Fruit fly (Drosophila melanogaster): ENCODE data around the gene Or83c.
A peak's percentile ranks its signal among the peaks of the same experiment; 100 is the strongest.

Gene Or83c

DNA sequence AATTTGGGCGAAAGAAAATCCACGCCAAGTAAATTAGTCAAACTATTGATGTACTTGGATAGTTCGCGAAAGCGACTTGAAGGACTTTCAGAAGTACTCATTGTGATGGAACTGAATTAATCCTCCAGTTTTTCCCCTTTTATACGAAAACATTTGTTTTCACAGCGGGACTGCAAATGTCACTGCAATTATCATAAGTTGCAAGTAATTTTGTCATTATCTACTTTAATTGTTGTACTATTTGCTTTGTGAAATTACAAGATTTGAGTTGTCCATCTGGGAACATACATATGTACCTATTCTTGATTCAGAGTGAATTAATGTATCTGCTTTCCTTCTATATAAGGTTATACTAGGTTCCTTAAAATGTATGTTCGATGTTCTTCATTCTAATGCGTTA, at the start of gene Or83c:
Or83c (minus strand) TSS at position 101 of the 400 bp plus-strand sequence.
- TF ChIP-seq exex (tag; optimal IDR thresholded peaks at IDR 0.05) (no peak), ham (GFP tag; IDR thresholded peaks at IDR 0.05) (no peak), Ssrp (tag; optimal IDR thresholded peaks at IDR 0.05) (no peak), pum (GFP tag; optimal IDR thresholded peaks at IDR 0.05) (no peak), CG2678 (tag; optimal IDR thresholded peaks at IDR 0.05) (no peak), Adf1 (GFP tag; IDR thresholded peaks at IDR 0.05) (no peak), jumu (GFP tag; optimal IDR thresholded peaks at IDR 0.05) (no peak), CG7745 (tag; optimal IDR thresholded peaks at IDR 0.05) (no peak), CG18764 (GFP tag; optimal IDR thresholded peaks at IDR 0.05) (no peak), bsh (GFP tag; optimal IDR thresholded peaks at IDR 0.05) (no peak), ssp (GFP tag; IDR thresholded peaks at IDR 0.05) (no peak), CG6689 (GFP tag; IDR thresholded peaks at IDR 0.05) (no peak)

DNA sequence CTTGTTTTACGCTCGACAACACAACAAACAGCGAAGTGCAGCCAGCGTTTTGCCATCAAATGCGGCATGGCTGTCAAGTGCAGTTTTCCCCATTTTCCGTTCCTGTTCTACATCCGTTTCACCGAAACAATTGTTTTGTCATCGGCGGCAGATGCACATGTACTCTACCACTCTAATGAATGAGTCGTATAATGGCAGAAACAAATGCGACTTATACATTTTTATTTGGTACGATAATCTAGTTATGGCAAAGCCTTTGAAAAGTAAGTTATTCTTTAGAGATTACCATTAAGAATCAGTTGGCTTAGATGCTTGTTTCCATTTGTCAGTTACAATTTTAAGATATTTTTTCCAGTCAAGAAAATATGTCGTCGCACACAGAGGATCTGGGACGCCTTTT, 44.2 kb upstream of the Or83c start, which contains the start of gene Vha14-2:
Vha14-2 (plus strand) TSS at position 301 of the 400 bp plus-strand sequence.
- no peak for TF ChIP-seq B-H1 (GFP tag; IDR thresholded peaks at IDR 0.05)
- no peak for TF ChIP-seq HLH3B (GFP tag; IDR thresholded peaks at IDR 0.05)

DNA sequence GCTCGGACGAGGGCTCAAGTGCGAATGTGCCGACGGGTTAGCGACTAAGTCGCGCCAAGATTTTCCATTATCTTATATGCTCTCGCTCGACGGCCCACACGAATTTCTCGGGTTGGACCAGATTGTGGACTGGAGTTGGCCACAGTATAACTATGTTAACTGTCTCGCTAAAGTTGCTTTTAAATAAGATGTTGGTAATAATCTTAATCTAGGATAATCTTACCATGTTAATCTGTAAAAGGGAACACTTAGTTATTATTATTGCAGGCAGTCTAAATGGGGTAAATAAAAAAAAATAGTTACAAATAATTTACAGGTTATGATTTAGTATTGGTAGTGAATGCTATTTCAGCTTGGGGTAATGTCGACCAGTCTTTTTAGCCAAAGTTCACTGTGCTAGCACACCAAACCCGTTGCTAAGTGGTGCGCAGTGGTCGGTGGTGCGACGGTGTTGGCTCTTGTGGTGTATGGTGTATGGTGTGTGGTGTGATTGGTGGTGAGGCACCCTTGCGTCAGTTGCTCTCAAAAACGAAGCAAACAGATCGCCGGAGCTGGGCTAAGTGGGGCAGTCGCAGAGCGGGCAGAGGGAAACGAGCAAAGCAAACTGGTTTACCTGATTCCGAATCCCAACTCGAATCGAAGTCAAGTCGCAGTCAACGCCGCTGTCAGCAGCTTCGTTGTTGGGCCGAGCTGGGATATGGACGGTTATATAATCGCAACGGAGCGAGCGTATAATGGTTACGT, 34.3 kb upstream of the Or83c start, which contains the start of gene Obp83g:
Obp83g (minus strand) TSS at position 51 of the 744 bp plus-strand sequence.
- TF ChIP-seq Drgx (GFP tag; IDR thresholded peaks at IDR 0.05): peak; percentile 66
- peak; percentile 57; the same call in 2 of the 3 replicates for TF ChIP-seq tgo (GFP tag; IDR thresholded peaks at IDR 0.05)
- peak; percentile 40; the same call in 1 of the 2 replicates for TF ChIP-seq CG4730 (GFP tag; IDR thresholded peaks at IDR 0.05)
- TF ChIP-seq Opbp (GFP tag; IDR thresholded peaks at IDR 0.05; ENCODE audit: partially characterized antibody): no peak
- TF ChIP-seq Lim3 (GFP tag; IDR thresholded peaks at IDR 0.05): no peak
- TF ChIP-seq CG7357 (GFP tag; IDR thresholded peaks at IDR 0.05): no peak
- TF ChIP-seq unc-4 (GFP tag; IDR thresholded peaks at IDR 0.05; ENCODE audit: partially characterized antibody): no peak
- peak; percentile 55 for TF ChIP-seq CG18599 (GFP tag; optimal IDR thresholded peaks at IDR 0.05)
- TF ChIP-seq bsh (GFP tag; optimal IDR thresholded peaks at IDR 0.05): peak in 1 of 2 experiments; percentile 50
- TF ChIP-seq Ets65A (GFP tag): peak; percentile 11
- no peak for TF ChIP-seq ac (GFP tag; optimal IDR thresholded peaks at IDR 0.05)
- no peak for TF ChIP-seq CG34422 (GFP tag; IDR thresholded peaks at IDR 0.05)
- TF ChIP-seq Hr78 (GFP tag; optimal IDR thresholded peaks at IDR 0.05): peak in 1 of 2 experiments; percentile 8
- TF ChIP-seq CG13894 (tag; optimal IDR thresholded peaks at IDR 0.05): no peak
- TF ChIP-seq CG3726 (GFP tag; IDR thresholded peaks at IDR 0.05): no peak
- peak; percentile 0 for TF ChIP-seq Dip3 (GFP tag; optimal IDR thresholded peaks at IDR 0.05)
- peak; percentile 51 for TF ChIP-seq CG7839 (tag; optimal IDR thresholded peaks at IDR 0.05)
- no peak for TF ChIP-seq Bgb (GFP tag; IDR thresholded peaks at IDR 0.05; ENCODE audit: partially characterized antibody)
- TF ChIP-seq CG12942 (GFP tag; optimal IDR thresholded peaks at IDR 0.05): no peak
- TF ChIP-seq grau (tag; optimal IDR thresholded peaks at IDR 0.05): peak; percentile 89
- TF ChIP-seq B-H2 (GFP tag; optimal IDR thresholded peaks at IDR 0.05): no peak
- TF ChIP-seq Usf (GFP tag; optimal IDR thresholded peaks at IDR 0.05): peak; percentile 4
- no peak for TF ChIP-seq psq (GFP tag; optimal IDR thresholded peaks at IDR 0.05)
- TF ChIP-seq tap (tag; optimal IDR thresholded peaks at IDR 0.05): peak; percentile 15
- no peak for TF ChIP-seq pb (GFP tag; optimal IDR thresholded peaks at IDR 0.05)
- no peak for TF ChIP-seq bbx (GFP tag; IDR thresholded peaks at IDR 0.05; ENCODE audit: partially characterized antibody)
- TF ChIP-seq vfl (GFP tag; optimal IDR thresholded peaks at IDR 0.05): no peak
- no peak for TF ChIP-seq Eip74EF (GFP tag; optimal IDR thresholded peaks at IDR 0.05)
- peak; percentile 12 for TF ChIP-seq D19A (tag; optimal IDR thresholded peaks at IDR 0.05)
- no peak for TF ChIP-seq wek (GFP tag; optimal IDR thresholded peaks at IDR 0.05)
- TF ChIP-seq CG12391 (tag; optimal IDR thresholded peaks at IDR 0.05): peak; percentile 33
- TF ChIP-seq CG6654 (GFP tag; optimal IDR thresholded peaks at IDR 0.05): no peak
- TF ChIP-seq mam (GFP tag; optimal IDR thresholded peaks at IDR 0.05): peak; percentile 36
